Worm (Caenorhabditis elegans) whole organism, mixed stage, embryonic: ENCODE measurements around the gene K02C4.5.

ENCODE experiments used
- hlh-1 ChIP-seq: fragments of 150-350 bp; optimal IDR thresholded peaks from 2 replicates; lab custom pipeline; 2014; ENCODE audit warnings: missing biosample characterization, missing genetic modification reagents, missing genetic modification characterization
- mls-2 ChIP-seq: sonication (generic microtip); optimal IDR thresholded peaks from 2 replicates; lab custom pipeline; 2016; ENCODE audit warnings: mild to moderate bottlenecking, missing genetic modification characterization, moderate library complexity, missing compliant biosample characterization

Gene K02C4.5

DNA sequence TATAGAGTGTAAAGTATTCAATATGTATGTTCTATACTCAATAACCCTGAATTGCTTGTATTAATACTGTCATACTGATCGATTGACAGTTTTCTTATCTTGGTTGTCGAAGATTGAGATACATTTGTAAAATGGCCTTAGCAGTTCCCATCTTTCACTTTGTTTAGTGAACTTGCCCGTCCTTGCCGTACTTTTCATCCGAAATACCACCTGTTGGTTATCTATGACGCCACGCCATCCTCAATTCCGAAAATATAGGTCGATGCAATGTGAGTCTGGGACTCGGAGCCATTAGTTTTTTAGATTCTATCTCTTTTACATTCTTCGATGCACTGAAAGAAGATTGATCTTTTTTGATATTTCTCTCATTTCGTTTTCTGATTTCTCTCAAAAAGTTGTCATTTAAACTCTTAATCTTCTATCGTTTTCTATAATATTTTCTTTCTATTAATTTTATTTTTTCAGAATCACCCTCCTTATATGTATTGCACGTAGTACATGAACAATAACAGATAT, 51.3 kb downstream of the K02C4.5 start, which contains the start of gene ulp-4:
ulp-4 (plus strand) TSS at position 466 of the 516 bp plus-strand sequence.
- TF ChIP-seq hlh-1 (peak; percentile 16), mls-2 (tag; lab: Kevin White, UChicago) (no peak)
